Worm (Caenorhabditis elegans): ENCODE measurements around the gene rps-23.
A peak's percentile ranks its signal among the peaks of the same experiment; 100 is the strongest.

rps-23 gene

ce11 chrIV:12428467-12428866, 37.6 kb upstream of the rps-23 start, which contains the start of gene col-130:
col-130 (minus strand) TSS chrIV:12428516.
- TF ChIP-seq ztf-25 (GFP tag; IDR thresholded peaks at IDR 0.05) (no peak), atf-7 (tag; optimal IDR thresholded peaks at IDR 0.05) (no peak), ztf-28 (GFP tag; IDR thresholded peaks at IDR 0.05) (no peak), B0336.3 (GFP tag; IDR thresholded peaks at IDR 0.05) (no peak), pha-4 (tag; optimal IDR thresholded peaks at IDR 0.05) (no peak), hlh-26 (GFP tag; conservative IDR thresholded peaks at IDR 0.05) (no peak), ama-1 (optimal IDR thresholded peaks at IDR 0.05) (no peak), ama-1 (GFP tag; optimal IDR thresholded peaks at IDR 0.05) (no peak), bed-1 (GFP tag; IDR thresholded peaks at IDR 0.05) (no peak), pbrm-1 (GFP tag; IDR thresholded peaks at IDR 0.05) (no peak), cebp-2 (GFP tag; IDR thresholded peaks at IDR 0.05) (no peak), ccch-3 (GFP tag; optimal IDR thresholded peaks at IDR 0.05) (no peak), gei-17 (GFP tag; optimal IDR thresholded peaks at IDR 0.05) (no peak), egl-18 (GFP tag; IDR thresholded peaks at IDR 0.05) (no peak), K11D2.4 (GFP tag; IDR thresholded peaks at IDR 0.05) (no peak)

DNA sequence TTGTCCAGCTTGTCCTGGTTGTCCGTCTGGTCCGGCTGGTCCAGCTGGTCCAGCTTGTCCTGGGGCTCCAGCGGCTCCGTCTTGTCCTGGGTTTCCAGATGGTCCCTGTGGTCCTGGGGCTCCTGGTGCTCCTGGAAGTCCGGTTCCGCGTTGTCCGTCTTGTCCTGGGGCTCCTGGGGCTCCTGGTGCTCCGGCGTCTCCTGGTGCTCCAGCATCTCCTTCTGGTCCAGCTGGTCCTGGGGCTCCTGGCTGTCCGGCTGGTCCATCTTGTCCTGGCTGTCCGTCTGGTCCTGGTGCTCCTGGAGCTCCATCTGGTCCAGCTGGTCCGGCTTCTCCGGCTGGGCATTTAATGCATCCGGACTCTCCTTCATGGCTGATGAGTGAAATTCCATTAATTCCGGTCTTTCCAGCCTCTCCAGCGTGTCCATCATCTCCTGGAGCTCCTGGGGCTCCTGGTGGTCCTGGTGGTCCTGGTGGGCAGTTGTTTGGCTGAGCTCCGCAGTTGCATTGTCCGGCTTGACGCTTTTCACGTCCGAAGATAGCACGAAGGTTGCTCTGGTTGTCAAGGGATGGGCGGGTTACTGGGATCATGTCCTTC, 36.9 kb upstream of the rps-23 start:
- TF ChIP-seq B0336.3 (GFP tag; IDR thresholded peaks at IDR 0.05) (no peak), madf-3 (GFP tag; IDR thresholded peaks at IDR 0.05) (no peak), cebp-2 (GFP tag; IDR thresholded peaks at IDR 0.05) (0 out of 2 replicates have a peak, but pooled peaks have one; percentile 64), nfya-1 (tag; optimal IDR thresholded peaks at IDR 0.05; ENCODE audit: borderline replicate concordance, insufficient read depth) (no peak), athp-1 (tag; optimal IDR thresholded peaks at IDR 0.05) (peak; percentile 6), lin-40 (tag; optimal IDR thresholded peaks at IDR 0.05) (peak; percentile 22), Y53G8AR.9 (GFP tag; conservative IDR thresholded peaks at IDR 0.05) (no peak), mel-28 (tag; optimal IDR thresholded peaks at IDR 0.05; ENCODE audit: borderline replicate concordance) (no peak), lin-26 (GFP tag; IDR thresholded peaks at IDR 0.05) (no peak), repo-1 (tag; optimal IDR thresholded peaks at IDR 0.05) (no peak), egrh-3 (GFP tag; IDR thresholded peaks at IDR 0.05) (peak; percentile 96), pha-4 (tag; optimal IDR thresholded peaks at IDR 0.05) (no peak), ama-1 (optimal IDR thresholded peaks at IDR 0.05) (no peak), ama-1 (GFP tag; optimal IDR thresholded peaks at IDR 0.05) (no peak), gei-17 (GFP tag; optimal IDR thresholded peaks at IDR 0.05) (no peak), nhr-27 (tag; optimal IDR thresholded peaks at IDR 0.05) (no peak), ztf-6 (GFP tag; IDR thresholded peaks at IDR 0.05) (no peak), ztf-3 (GFP tag; optimal IDR thresholded peaks at IDR 0.05) (no peak), F49E8.2 (tag; optimal IDR thresholded peaks at IDR 0.05; ENCODE audit: insufficient read depth) (no peak), ceh-27 (GFP tag; optimal IDR thresholded peaks at IDR 0.05) (no peak), dox-1 (GFP tag; IDR thresholded peaks at IDR 0.05) (0 out of 2 replicates have a peak, but pooled peaks have one; percentile 20), attf-6 (GFP tag; IDR thresholded peaks at IDR 0.05) (no peak), egl-44 (GFP tag; IDR thresholded peaks at IDR 0.05) (no peak), hlh-12 (tag; optimal IDR thresholded peaks at IDR 0.05) (no peak), Y56A3A.18 (GFP tag; IDR thresholded peaks at IDR 0.05) (no peak), unc-62 (GFP tag; optimal IDR thresholded peaks at IDR 0.05) (no peak), T26A5.8 (tag; optimal IDR thresholded peaks at IDR 0.05) (no peak), ets-4 (GFP tag; optimal IDR thresholded peaks at IDR 0.05) (no peak), nfyb-1 (GFP tag; IDR thresholded peaks at IDR 0.05) (0 out of 2 replicates have a peak, but pooled peaks have one; percentile 13), zfh-2 (GFP tag; conservative IDR thresholded peaks at IDR 0.05) (peak; percentile 94), madf-6 (GFP tag; IDR thresholded peaks at IDR 0.05) (no peak), bed-2 (GFP tag; IDR thresholded peaks at IDR 0.05) (no peak), ztf-26 (tag; optimal IDR thresholded peaks at IDR 0.05) (peak; percentile 37), sptf-2 (GFP tag; optimal IDR thresholded peaks at IDR 0.05) (no peak)

All from whole organism, young adult.